Fruit fly (Drosophila melanogaster): Measurements from ENCODE around the gene GluRS-m.

GluRS-m gene

DNA sequence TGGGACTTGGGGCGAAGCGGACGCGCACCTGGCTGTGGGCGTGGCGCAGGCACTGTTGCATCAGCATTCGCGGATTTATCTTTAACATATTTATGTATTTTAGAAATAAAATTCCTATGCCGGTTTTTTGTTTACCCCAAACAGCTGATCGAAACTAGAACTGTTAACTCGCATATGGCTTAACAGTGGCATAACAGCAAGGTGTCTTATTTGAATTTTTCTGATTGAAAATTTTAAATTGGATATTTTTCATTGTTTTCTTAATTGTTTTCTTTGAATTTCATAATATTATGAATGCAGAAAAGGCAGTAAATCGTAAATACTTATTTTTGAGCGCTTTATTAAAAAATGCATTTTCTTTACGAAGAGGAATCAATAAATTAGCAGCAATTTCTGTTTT, at the start of gene GluRS-m:
Gene GluRS-m, minus strand, starts transcription at position 154 of the 400 bp plus-strand sequence.
- TF ChIP-seq HLH106 (tag; optimal IDR thresholded peaks at IDR 0.05) (no peak), Hr83 (GFP tag; optimal IDR thresholded peaks at IDR 0.05; ENCODE audit: poor library complexity, severe bottlenecking) (no peak), h (GFP tag; optimal IDR thresholded peaks at IDR 0.05) (no peak)

DNA sequence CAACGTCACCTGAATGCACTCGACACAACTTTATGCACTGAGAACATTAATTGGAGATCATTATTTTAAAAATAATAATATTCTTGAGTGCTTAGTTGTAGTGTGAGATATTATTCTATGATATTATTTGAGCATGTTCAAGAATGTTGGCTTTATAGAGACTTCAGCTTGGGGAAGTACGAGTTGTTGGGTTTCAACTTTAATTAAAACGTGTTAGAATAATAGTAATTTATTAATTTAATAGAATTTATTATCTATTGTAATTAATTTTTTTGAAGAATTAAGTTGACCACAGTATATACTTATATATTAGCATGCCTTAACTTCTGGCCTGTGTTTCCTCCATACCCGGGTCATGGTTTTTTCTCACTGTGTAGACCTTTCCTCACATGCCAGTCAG, 46.9 kb upstream of the GluRS-m start:
- TF ChIP-seq lola (GFP tag; optimal IDR thresholded peaks at IDR 0.05) (no peak), Rel (GFP tag; optimal IDR thresholded peaks at IDR 0.05) (no peak), Rel (tag; optimal IDR thresholded peaks at IDR 0.05) (no peak), HLH106 (tag; optimal IDR thresholded peaks at IDR 0.05) (no peak), dl (GFP tag; optimal IDR thresholded peaks at IDR 0.05; ENCODE audit: insufficient read depth in 1 of 2, partially characterized antibody in 2 of 2) (no peak), ey (GFP tag; optimal IDR thresholded peaks at IDR 0.05) (no peak), brk (GFP tag; optimal IDR thresholded peaks at IDR 0.05) (no peak), Abd-B (GFP tag; optimal IDR thresholded peaks at IDR 0.05) (no peak)

DNA sequence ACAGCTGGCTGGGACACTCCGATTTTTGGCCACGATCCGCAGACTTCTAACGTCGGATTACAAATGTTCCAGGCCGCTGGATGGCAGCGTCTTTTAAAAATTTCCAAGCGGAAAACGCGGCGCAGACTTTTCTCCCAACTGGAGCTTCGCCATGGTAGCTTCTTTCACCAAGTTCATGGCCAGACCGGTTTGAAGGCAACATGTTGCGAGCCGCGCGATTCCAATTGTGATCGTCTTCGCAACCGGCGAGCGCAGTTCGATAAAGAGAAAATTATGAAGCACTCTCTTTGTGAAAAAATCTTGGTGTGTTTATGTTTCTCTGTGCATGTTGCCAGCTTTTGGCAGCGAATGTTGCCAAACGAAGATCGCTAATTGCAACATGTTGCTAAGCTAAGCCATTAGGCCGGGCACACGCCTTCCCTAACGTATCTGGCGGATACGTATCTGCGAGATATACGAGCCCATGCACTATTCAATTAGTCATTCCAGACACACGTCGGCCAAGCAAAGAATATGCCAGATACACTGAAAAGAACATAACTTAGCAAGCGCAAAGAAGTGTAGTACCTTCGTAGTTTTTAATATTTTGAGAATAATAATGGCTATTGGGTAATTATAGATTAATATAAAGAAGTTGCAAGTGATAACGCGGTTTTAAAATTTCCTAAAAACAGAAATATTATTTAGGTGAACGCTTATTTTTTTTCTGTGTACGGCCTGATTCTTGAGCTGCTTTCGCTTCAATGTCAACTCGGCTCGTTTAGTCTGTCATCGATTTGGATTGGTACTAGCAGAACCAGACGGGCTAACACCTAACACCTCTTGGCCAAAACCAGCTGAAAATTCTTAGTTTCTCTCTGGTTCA, 35.1 kb upstream of the GluRS-m start, which contains the start of gene dsx-c73A:
Gene dsx-c73A, minus strand, starts transcription at position 72 of the 865 bp plus-strand sequence.
- TF ChIP-seq tai (GFP tag; optimal IDR thresholded peaks at IDR 0.05) = no peak
- TF ChIP-seq sv (GFP tag; optimal IDR thresholded peaks at IDR 0.05) = peak; percentile 10
- peak; percentile 4 for TF ChIP-seq Dif (GFP tag; optimal IDR thresholded peaks at IDR 0.05; ENCODE audit: partially characterized antibody)

DNA sequence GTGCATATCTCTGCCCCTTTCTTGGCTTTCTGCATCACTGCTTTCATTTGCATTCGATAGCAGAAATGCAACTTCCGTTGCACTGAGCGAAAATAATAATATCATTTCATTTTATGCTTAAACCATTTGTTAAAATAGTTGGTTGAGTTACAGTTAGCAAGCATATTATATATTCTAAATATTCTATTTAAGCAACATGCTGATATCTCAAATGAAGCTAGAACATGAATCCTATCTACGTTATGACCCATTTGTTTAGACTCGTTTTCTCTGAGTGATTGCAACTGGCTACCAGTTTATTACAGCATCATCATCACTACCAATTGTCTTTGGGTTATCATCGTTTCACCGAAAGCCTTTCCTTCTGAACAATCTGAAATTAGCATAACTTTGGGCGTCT, 25.7 kb upstream of the GluRS-m start:
- TF ChIP-seq Hr78 (GFP tag; optimal IDR thresholded peaks at IDR 0.05) = no peak
- TF ChIP-seq woc (GFP tag; optimal IDR thresholded peaks at IDR 0.05) = no peak
- no peak for TF ChIP-seq Dfd (GFP tag; optimal IDR thresholded peaks at IDR 0.05)
- TF ChIP-seq Hr83 (GFP tag; optimal IDR thresholded peaks at IDR 0.05; ENCODE audit: poor library complexity, severe bottlenecking) = no peak
- TF ChIP-seq usp (GFP tag; optimal IDR thresholded peaks at IDR 0.05) = no peak
- TF ChIP-seq sage (GFP tag; optimal IDR thresholded peaks at IDR 0.05) = no peak
- no peak for TF ChIP-seq pan (optimal IDR thresholded peaks at IDR 0.05)
- TF ChIP-seq Hnf4 (GFP tag; optimal IDR thresholded peaks at IDR 0.05) = no peak
- no peak for TF ChIP-seq Abd-B (GFP tag; optimal IDR thresholded peaks at IDR 0.05)
- no peak for TF ChIP-seq CG9705 (GFP tag; optimal IDR thresholded peaks at IDR 0.05)
- no peak for TF ChIP-seq h (GFP tag; optimal IDR thresholded peaks at IDR 0.05)
- no peak for TF ChIP-seq GATAd (GFP tag; optimal IDR thresholded peaks at IDR 0.05)
- no peak for TF ChIP-seq Mio (GFP tag; optimal IDR thresholded peaks at IDR 0.05)
- no peak for TF ChIP-seq dsf (GFP tag; optimal IDR thresholded peaks at IDR 0.05; ENCODE audit: borderline replicate concordance)

DNA sequence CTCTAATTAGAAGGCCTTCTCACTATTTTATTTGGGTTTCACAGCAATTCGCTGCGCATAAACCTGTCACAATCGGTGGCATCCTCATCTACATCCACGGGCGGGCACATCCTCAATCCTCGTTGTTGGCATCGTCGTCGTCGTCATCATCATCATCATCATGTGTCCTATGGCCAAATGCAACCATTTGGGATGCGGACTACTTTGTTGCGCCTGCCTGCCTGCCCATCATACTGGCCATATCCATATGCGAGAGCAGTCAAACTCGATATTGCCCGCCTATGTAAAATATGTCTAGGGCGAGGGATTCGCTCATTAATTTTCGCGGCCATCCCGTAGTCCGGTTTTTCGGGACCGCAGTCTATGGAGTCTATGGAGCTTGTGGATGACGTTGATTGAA, 20.3 kb upstream of the GluRS-m start:
- TF ChIP-seq N (GFP tag; optimal IDR thresholded peaks at IDR 0.05) (no peak), rgr (GFP tag; optimal IDR thresholded peaks at IDR 0.05) (no peak), Mio (GFP tag; optimal IDR thresholded peaks at IDR 0.05) (no peak), h (GFP tag; optimal IDR thresholded peaks at IDR 0.05) (no peak), Hnf4 (GFP tag; optimal IDR thresholded peaks at IDR 0.05) (no peak), brk (GFP tag; optimal IDR thresholded peaks at IDR 0.05) (no peak), jim (GFP tag; optimal IDR thresholded peaks at IDR 0.05) (no peak), dsf (GFP tag; optimal IDR thresholded peaks at IDR 0.05; ENCODE audit: borderline replicate concordance) (no peak), CG9705 (GFP tag; optimal IDR thresholded peaks at IDR 0.05) (no peak), OdsH (GFP tag; optimal IDR thresholded peaks at IDR 0.05) (no peak), Dfd (GFP tag; optimal IDR thresholded peaks at IDR 0.05) (no peak), Jra (GFP tag; optimal IDR thresholded peaks at IDR 0.05) (no peak), dl (GFP tag; optimal IDR thresholded peaks at IDR 0.05; ENCODE audit: insufficient read depth in 1 of 2, partially characterized antibody in 2 of 2) (no peak), pan (optimal IDR thresholded peaks at IDR 0.05) (no peak), ey (GFP tag; optimal IDR thresholded peaks at IDR 0.05) (no peak), Hr83 (GFP tag; optimal IDR thresholded peaks at IDR 0.05; ENCODE audit: poor library complexity, severe bottlenecking) (no peak), CrebA (GFP tag; optimal IDR thresholded peaks at IDR 0.05; ENCODE audit: borderline replicate concordance) (no peak)

All from whole organism, wandering third instar larva.